Fruit fly (Drosophila melanogaster) whole organism, embryonic: ENCODE measurements around the gene eIF4A.
A peak's percentile ranks its signal among the peaks of the same experiment; 100 is the strongest.

Experiments used
- BEAF-32 ChIP-seq: fragments of 200-800 bp; sonication (Bioruptor generic); optimal IDR thresholded peaks from 3 replicates; lab custom pipeline; 2017; ENCODE audit warnings: missing biosample characterization, missing genetic modification characterization, mild to moderate bottlenecking, moderate library complexity, missing genetic modification reagents
- CG12236 ChIP-seq: fragments of 200-800 bp; sonication (Bioruptor generic); optimal IDR thresholded peaks from 2 replicates; lab custom pipeline; 2016; ENCODE audit warnings: missing biosample characterization, missing genetic modification characterization
- CG14441 ChIP-seq: fragments of 200-800 bp; sonication (Bioruptor generic); IDR thresholded peaks from 2 replicates; pipeline ENCODE4 v1.3.6; 2022; ENCODE audit warnings: missing biosample characterization, missing genetic modification characterization
- CG16813 ChIP-seq: fragments of 200-800 bp; sonication (Bioruptor generic); IDR thresholded peaks from 3 replicates; pipeline ENCODE4 v1.3.6; 2022; ENCODE audit warnings: missing biosample characterization, missing genetic modification characterization; ENCODE audit not compliant: partially characterized antibody
- CG17359 ChIP-seq: fragments of 200-800 bp; sonication (Bioruptor generic); optimal IDR thresholded peaks from 3 replicates; lab custom pipeline; 2018; ENCODE audit warnings: missing biosample characterization, mild to moderate bottlenecking, missing genetic modification characterization, moderate library complexity
- CG17612 ChIP-seq: fragments of 200-800 bp; sonication (Bioruptor generic); IDR thresholded peaks from 2 replicates; pipeline ENCODE4 v1.3.6; 2022; ENCODE audit warnings: missing biosample characterization, missing genetic modification characterization
- CG1792 ChIP-seq: fragments of 200-800 bp; sonication (Bioruptor generic); optimal IDR thresholded peaks from 2 replicates; lab custom pipeline; 2016; ENCODE audit warnings: missing biosample characterization, missing genetic modification characterization
- CG2129 ChIP-seq: fragments of 200-800 bp; sonication (Bioruptor generic); IDR thresholded peaks from 2 replicates; pipeline ENCODE4 v1.3.6; 2022; ENCODE audit warnings: missing biosample characterization, missing genetic modification characterization; ENCODE audit not compliant: partially characterized antibody
- CG2678 ChIP-seq: fragments of 200-800 bp; sonication (Bioruptor generic); optimal IDR thresholded peaks from 3 replicates; lab custom pipeline; 2019; ENCODE audit warnings: missing biosample characterization, mild to moderate bottlenecking, missing genetic modification characterization, moderate library complexity
- CG2889 ChIP-seq: fragments of 200-800 bp; sonication (Bioruptor generic); IDR thresholded peaks from 3 replicates; pipeline ENCODE4 v1.3.6; 2022; ENCODE audit warnings: missing biosample characterization, missing genetic modification characterization
- CG30431 ChIP-seq: fragments of 200-800 bp; sonication (Bioruptor generic); optimal IDR thresholded peaks from 2 replicates; lab custom pipeline; 2017; ENCODE audit warnings: missing biosample characterization, missing genetic modification characterization
- CG33213 ChIP-seq: fragments of 200-800 bp; sonication (Bioruptor generic); optimal IDR thresholded peaks from 3 replicates; lab custom pipeline; 2016; ENCODE audit warnings: missing biosample characterization, missing genetic modification characterization
- CG5245 ChIP-seq: fragments of 200-800 bp; sonication (Bioruptor generic); optimal IDR thresholded peaks from 3 replicates; lab custom pipeline; 2016; ENCODE audit warnings: missing biosample characterization, missing genetic modification characterization
- CG6654 ChIP-seq: fragments of 200-800 bp; sonication (Bioruptor generic); optimal IDR thresholded peaks from 2 replicates; lab custom pipeline; 2017; ENCODE audit warnings: missing biosample characterization, mild to moderate bottlenecking, missing genetic modification characterization
- CG8765 ChIP-seq: fragments of 200-800 bp; sonication (Bioruptor generic); IDR thresholded peaks from 2 replicates; pipeline ENCODE4 v1.3.6; 2022; ENCODE audit warnings: missing biosample characterization, missing genetic modification characterization
- CG9817 ChIP-seq: fragments of 200-800 bp; sonication (Bioruptor generic); optimal IDR thresholded peaks from 2 replicates; lab custom pipeline; 2018; ENCODE audit warnings: missing biosample characterization, mild to moderate bottlenecking, missing genetic modification characterization, moderate library complexity
- Fer1 ChIP-seq: fragments of 200-800 bp; sonication (Bioruptor generic); optimal IDR thresholded peaks from 2 replicates; lab custom pipeline; 2017; ENCODE audit warnings: missing biosample characterization, mild to moderate bottlenecking, missing genetic modification characterization
- GATAe ChIP-seq: fragments of 200-800 bp; sonication (Bioruptor generic); conservative IDR thresholded peaks from 2 replicates; pipeline ENCODE4 v1.3.6; 2022; ENCODE audit warnings: missing biosample characterization, missing genetic modification characterization
- HLHmδ ChIP-seq: fragments of 200-800 bp; sonication (Bioruptor generic); optimal IDR thresholded peaks from 2 replicates; lab custom pipeline; 2018; ENCODE audit warnings: missing biosample characterization, mild to moderate bottlenecking, missing genetic modification characterization, moderate library complexity
- Hand ChIP-seq: fragments of 200-800 bp; sonication (Bioruptor generic); optimal IDR thresholded peaks from 2 replicates; lab custom pipeline; 2017; ENCODE audit warnings: mild to moderate bottlenecking, missing biosample characterization, missing genetic modification reagents, missing genetic modification characterization
- Max ChIP-seq: fragments of 200-800 bp; sonication (Bioruptor generic); optimal IDR thresholded peaks from 2 replicates; lab custom pipeline; 2016; ENCODE audit warnings: missing biosample characterization, mild to moderate bottlenecking, missing genetic modification characterization
- Meics ChIP-seq: fragments of 200-800 bp; sonication (Bioruptor generic); optimal IDR thresholded peaks from 2 replicates; lab custom pipeline; 2017; ENCODE audit warnings: missing biosample characterization, mild to moderate bottlenecking, missing genetic modification characterization
- NC2α ChIP-seq: fragments of 200-800 bp; sonication (Bioruptor generic); optimal IDR thresholded peaks from 2 replicates; lab custom pipeline; 2016; ENCODE audit warnings: missing biosample characterization, missing genetic modification characterization
- NK7.1 ChIP-seq: fragments of 200-800 bp; sonication (Bioruptor generic); optimal IDR thresholded peaks from 3 replicates; lab custom pipeline; 2016; ENCODE audit warnings: missing biosample characterization, missing genetic modification characterization
- Optix ChIP-seq: fragments of 200-800 bp; sonication (Bioruptor generic); IDR thresholded peaks from 3 replicates; pipeline ENCODE4 v1.3.6; 2022; ENCODE audit warnings: missing biosample characterization, missing genetic modification characterization
- Pdp1 ChIP-seq, 2 experiments: fragments of 200-800 bp; sonication (Bioruptor generic); optimal IDR thresholded peaks; 3 replicates each; lab custom pipeline; 2016; ENCODE audit warnings: missing biosample characterization in 2 of 2, missing genetic modification characterization in 2 of 2, mild to moderate bottlenecking in 1 of 2, moderate library complexity in 1 of 2
- Sox102F ChIP-seq: fragments of 200-800 bp; sonication (Bioruptor generic); optimal IDR thresholded peaks from 2 replicates; lab custom pipeline; 2018; ENCODE audit warnings: missing biosample characterization, mild to moderate bottlenecking, missing genetic modification characterization, moderate library complexity
- Xrp1 ChIP-seq: fragments of 200-800 bp; sonication (Bioruptor generic); IDR thresholded peaks from 2 replicates; pipeline ENCODE4 v1.3.6; 2022; ENCODE audit warnings: missing biosample characterization, missing genetic modification characterization
- al ChIP-seq: fragments of 200-800 bp; sonication (Bioruptor generic); IDR thresholded peaks from 2 replicates; pipeline ENCODE4 v1.3.6; 2022; ENCODE audit warnings: missing biosample characterization, missing genetic modification characterization
- ap ChIP-seq: fragments of 200-800 bp; sonication (Bioruptor generic); IDR thresholded peaks from 2 replicates; pipeline ENCODE4 v1.3.6; 2022; ENCODE audit warnings: missing biosample characterization, missing genetic modification characterization
- bcd ChIP-seq: fragments of 200-800 bp; sonication (Bioruptor generic); optimal IDR thresholded peaks from 2 replicates; lab custom pipeline; 2017; ENCODE audit warnings: missing biosample characterization, mild to moderate bottlenecking, missing genetic modification characterization
- bowl ChIP-seq: fragments of 200-800 bp; sonication (Bioruptor generic); IDR thresholded peaks from 2 replicates; pipeline ENCODE4 v1.3.6; 2022; ENCODE audit warnings: missing biosample characterization, missing genetic modification characterization
- bsh ChIP-seq, 2 experiments: fragments of 200-800 bp; sonication (Bioruptor generic); optimal IDR thresholded peaks; 2 replicates each; lab custom pipeline; 2017 to 2018; ENCODE audit warnings: mild to moderate bottlenecking in 2 of 2, missing biosample characterization in 2 of 2, missing genetic modification characterization in 2 of 2, moderate library complexity in 1 of 2
- chif ChIP-seq, 2 experiments: fragments of 200-800 bp; sonication (Bioruptor generic); optimal IDR thresholded peaks; 3 replicates each; lab custom pipeline; 2016; ENCODE audit warnings: missing biosample characterization in 2 of 2, missing genetic modification characterization in 2 of 2
- croc ChIP-seq: fragments of 200-800 bp; sonication (Bioruptor generic); conservative IDR thresholded peaks from 3 replicates; pipeline ENCODE4 v1.3.6; 2022; ENCODE audit warnings: missing biosample characterization, missing genetic modification characterization
- crol ChIP-seq: fragments of 200-800 bp; sonication (Bioruptor generic); IDR thresholded peaks from 2 replicates; pipeline ENCODE4 v1.3.6; 2022; ENCODE audit warnings: missing biosample characterization, missing genetic modification characterization
- cwo ChIP-seq: fragments of 200-800 bp; sonication (Bioruptor generic); optimal IDR thresholded peaks from 3 replicates; lab custom pipeline; 2017; ENCODE audit warnings: missing biosample characterization, missing genetic modification characterization, mild to moderate bottlenecking, moderate library complexity, missing genetic modification reagents
- eyg ChIP-seq: fragments of 200-800 bp; sonication (Bioruptor generic); optimal IDR thresholded peaks from 3 replicates; lab custom pipeline; 2016; ENCODE audit warnings: missing biosample characterization, missing genetic modification characterization
- hb ChIP-seq: fragments of 200-800 bp; sonication (Bioruptor generic); IDR thresholded peaks from 3 replicates; pipeline ENCODE4 v1.3.6; 2022; ENCODE audit warnings: missing biosample characterization, missing genetic modification characterization; ENCODE audit not compliant: partially characterized antibody
- her ChIP-seq: fragments of 200-800 bp; sonication (Bioruptor generic); optimal IDR thresholded peaks from 2 replicates; lab custom pipeline; 2016; ENCODE audit warnings: missing biosample characterization, missing genetic modification characterization
- ken ChIP-seq: fragments of 200-800 bp; sonication (Bioruptor generic); IDR thresholded peaks from 3 replicates; pipeline ENCODE4 v1.3.6; 2022; ENCODE audit warnings: missing biosample characterization, missing genetic modification characterization
- lov ChIP-seq, 2 experiments: fragments of 200-800 bp in 1 of 2; fragments of >200 bp in 1 of 2; sonication (Bioruptor generic) in 1 of 2; IDR thresholded peaks in 1 of 2; optimal IDR thresholded peaks in 1 of 2; 2 replicates in 1 of 2; 3 replicates in 1 of 2; pipeline versions ENCODE4 v1.3.6 to Lab custom; 2017 to 2022; ENCODE audit warnings: missing biosample characterization in 1 of 2, missing genetic modification characterization in 1 of 2
- nau ChIP-seq: fragments of 200-800 bp; sonication (Bioruptor generic); optimal IDR thresholded peaks from 3 replicates; lab custom pipeline; 2017; ENCODE audit warnings: missing biosample characterization, mild to moderate bottlenecking, missing genetic modification characterization, missing genetic modification reagents
- odd ChIP-seq: fragments of 200-800 bp; sonication (Bioruptor generic); optimal IDR thresholded peaks from 2 replicates; lab custom pipeline; 2017; ENCODE audit warnings: missing biosample characterization, mild to moderate bottlenecking, missing genetic modification characterization
- phol ChIP-seq: fragments of 200-800 bp; sonication (Bioruptor generic); optimal IDR thresholded peaks from 3 replicates; lab custom pipeline; 2018; ENCODE audit warnings: missing biosample characterization, mild to moderate bottlenecking, missing genetic modification characterization, moderate library complexity
- sima ChIP-seq: fragments of 200-800 bp; sonication (Bioruptor generic); optimal IDR thresholded peaks from 2 replicates; lab custom pipeline; 2016; ENCODE audit warnings: missing biosample characterization, missing genetic modification characterization
- sqz ChIP-seq: fragments of 200-800 bp; sonication (Bioruptor generic); optimal IDR thresholded peaks from 3 replicates; lab custom pipeline; 2018; ENCODE audit warnings: missing biosample characterization, mild to moderate bottlenecking, missing genetic modification characterization
- tgo ChIP-seq: fragments of 200-800 bp; sonication (Bioruptor generic); IDR thresholded peaks from 3 replicates; pipeline ENCODE4 v1.3.6; 2022; ENCODE audit warnings: missing biosample characterization, missing genetic modification characterization
- twi ChIP-seq: fragments of 200-800 bp; optimal IDR thresholded peaks from 2 replicates; lab custom pipeline; 2019; ENCODE audit warnings: missing biosample characterization, mild to moderate bottlenecking, missing genetic modification characterization, moderate library complexity
- zen ChIP-seq: fragments of 200-800 bp; sonication (Bioruptor generic); optimal IDR thresholded peaks from 3 replicates; lab custom pipeline; 2018; ENCODE audit warnings: missing biosample characterization, mild to moderate bottlenecking, missing genetic modification characterization, moderate library complexity

eIF4A gene

dm6 chr2L:5974122-5974521, 7.4 kb upstream of the eIF4A start (continued):
- peak; percentile 73 for TF ChIP-seq nau (GFP tag; lab: Kevin White, UChicago)
- no peak for TF ChIP-seq CG16813
- TF ChIP-seq Hand: peak; percentile 34
- TF ChIP-seq GATAe (GFP tag; lab: Robert Waterston, UW): no peak
- peak; percentile 40 for TF ChIP-seq CG9817 (tag; lab: Kevin White, UChicago)
- TF ChIP-seq ken (GFP tag; lab: Robert Waterston, UW): no peak
- no peak for TF ChIP-seq CG5245 (GFP tag; lab: Kevin White, UChicago)
- peak; percentile 49 for TF ChIP-seq bcd (GFP tag; lab: Kevin White, UChicago)
- TF ChIP-seq CG33213 (GFP tag; lab: Kevin White, UChicago): no peak
- peak; percentile 67 for TF ChIP-seq CG17359 (tag; lab: Kevin White, UChicago)
- peak; percentile 9 for TF ChIP-seq NK7.1 (GFP tag; lab: Kevin White, UChicago)
- TF ChIP-seq CG2678: peak; percentile 77
- no peak for TF ChIP-seq CG14441 (GFP tag; lab: Robert Waterston, UW)
- TF ChIP-seq CG2889 (GFP tag; lab: Robert Waterston, UW): no peak
- TF ChIP-seq bowl (GFP tag; lab: Robert Waterston, UW): no peak
- peak; percentile 27 for TF ChIP-seq her
- TF ChIP-seq bsh (GFP tag; optimal IDR thresholded peaks at IDR 0.05; lab: Kevin White, UChicago): peak in 1 of 2 experiments; percentile 55
- peak; percentile 60 for TF ChIP-seq Meics
- peak; percentile 77 for TF ChIP-seq Fer1 (GFP tag; lab: Kevin White, UChicago)
- no peak for TF ChIP-seq phol (tag; lab: Kevin White, UChicago)
- peak in 1 of 2 experiments; percentile 4 for TF ChIP-seq Pdp1 (GFP tag; optimal IDR thresholded peaks at IDR 0.05; lab: Kevin White, UChicago)
- TF ChIP-seq CG30431 (GFP tag; lab: Kevin White, UChicago): no peak
- TF ChIP-seq croc (GFP tag; lab: Robert Waterston, UW): no peak
- no peak for TF ChIP-seq sima
- TF ChIP-seq Sox102F (GFP tag; lab: Kevin White, UChicago): peak; percentile 40
- TF ChIP-seq CG6654 (GFP tag; lab: Kevin White, UChicago): no peak
- TF ChIP-seq NC2α (GFP tag; lab: Kevin White, UChicago): no peak
- no peak for TF ChIP-seq BEAF-32 (GFP tag; lab: Kevin White, UChicago)
- TF ChIP-seq CG8765 (GFP tag; lab: Robert Waterston, UW): no peak
- TF ChIP-seq Optix (GFP tag; lab: Robert Waterston, UW): 0 out of 3 replicates have a peak, but pooled peaks have one; percentile 22
- 0 out of 2 replicates have a peak, but pooled peaks have one; percentile 26 for TF ChIP-seq ap (GFP tag; lab: Robert Waterston, UW)
- no peak for TF ChIP-seq zen (tag; lab: Kevin White, UChicago)
- no peak for TF ChIP-seq CG1792 (GFP tag; lab: Kevin White, UChicago)
- TF ChIP-seq cwo (GFP tag; lab: Kevin White, UChicago): peak; percentile 12
- TF ChIP-seq lov (optimal IDR thresholded peaks at IDR 0.05; lab: Kevin White, UChicago): no peak
- peak; percentile 50; the same call in 1 of the 3 replicates for TF ChIP-seq lov (GFP tag; IDR thresholded peaks at IDR 0.05; lab: Robert Waterston, UW)
- no peak for TF ChIP-seq CG12236 (GFP tag; lab: Kevin White, UChicago)
- no peak for TF ChIP-seq twi (tag; lab: Kevin White, UChicago)
- TF ChIP-seq hb (GFP tag; lab: Robert Waterston, UW): no peak
- TF ChIP-seq tgo (GFP tag; lab: Robert Waterston, UW): no peak
- peak; percentile 17 for TF ChIP-seq sqz
- peak; percentile 77 for TF ChIP-seq odd (GFP tag; lab: Kevin White, UChicago)
- TF ChIP-seq Xrp1 (GFP tag; lab: Robert Waterston, UW): peak; percentile 64; the same call in 1 of the 2 replicates
- TF ChIP-seq chif (GFP tag; optimal IDR thresholded peaks at IDR 0.05; lab: Kevin White, UChicago): no peak
- TF ChIP-seq eyg (GFP tag; lab: Kevin White, UChicago): no peak
- TF ChIP-seq al (GFP tag; lab: Robert Waterston, UW): no peak
- TF ChIP-seq Max (GFP tag; lab: Kevin White, UChicago): peak; percentile 14
- no peak for TF ChIP-seq CG2129 (GFP tag; lab: Robert Waterston, UW)
- TF ChIP-seq HLHmδ (GFP tag; lab: Kevin White, UChicago): peak; percentile 86
- TF ChIP-seq CG17612 (GFP tag; lab: Robert Waterston, UW): no peak
- no peak for TF ChIP-seq crol (GFP tag; lab: Robert Waterston, UW)
